Fruit fly (Drosophila melanogaster): ENCODE results near the gene Poc1.

The Poc1 gene

dm6 chr3L:13406873-13407272, 17.1 kb upstream of the Poc1 start (continued):
- TF ChIP-seq wek (GFP tag; optimal IDR thresholded peaks at IDR 0.05) (no peak), otp (GFP tag; IDR thresholded peaks at IDR 0.05) (no peak), CG11504 (tag; optimal IDR thresholded peaks at IDR 0.05) (peak; percentile 24), bsh (GFP tag; optimal IDR thresholded peaks at IDR 0.05) (peak in 1 of 2 experiments; percentile 12), CG12391 (tag; optimal IDR thresholded peaks at IDR 0.05) (no peak), nau (GFP tag; optimal IDR thresholded peaks at IDR 0.05) (no peak), Mrtf (GFP tag; IDR thresholded peaks at IDR 0.05) (no peak), prd (optimal IDR thresholded peaks at IDR 0.05) (no peak), prd (GFP tag; IDR thresholded peaks at IDR 0.05) (no peak), cwo (GFP tag; optimal IDR thresholded peaks at IDR 0.05) (no peak), emc (GFP tag; optimal IDR thresholded peaks at IDR 0.05) (no peak), stc (GFP tag; IDR thresholded peaks at IDR 0.05) (no peak), CG13424 (tag; optimal IDR thresholded peaks at IDR 0.05) (no peak), tx (GFP tag; optimal IDR thresholded peaks at IDR 0.05) (no peak), dmrt11E (tag; optimal IDR thresholded peaks at IDR 0.05) (peak; percentile 40), CG17829 (tag; optimal IDR thresholded peaks at IDR 0.05) (peak; percentile 11), CG18262 (tag; optimal IDR thresholded peaks at IDR 0.05) (peak; percentile 20), sens (GFP tag) (peak; percentile 84)

DNA sequence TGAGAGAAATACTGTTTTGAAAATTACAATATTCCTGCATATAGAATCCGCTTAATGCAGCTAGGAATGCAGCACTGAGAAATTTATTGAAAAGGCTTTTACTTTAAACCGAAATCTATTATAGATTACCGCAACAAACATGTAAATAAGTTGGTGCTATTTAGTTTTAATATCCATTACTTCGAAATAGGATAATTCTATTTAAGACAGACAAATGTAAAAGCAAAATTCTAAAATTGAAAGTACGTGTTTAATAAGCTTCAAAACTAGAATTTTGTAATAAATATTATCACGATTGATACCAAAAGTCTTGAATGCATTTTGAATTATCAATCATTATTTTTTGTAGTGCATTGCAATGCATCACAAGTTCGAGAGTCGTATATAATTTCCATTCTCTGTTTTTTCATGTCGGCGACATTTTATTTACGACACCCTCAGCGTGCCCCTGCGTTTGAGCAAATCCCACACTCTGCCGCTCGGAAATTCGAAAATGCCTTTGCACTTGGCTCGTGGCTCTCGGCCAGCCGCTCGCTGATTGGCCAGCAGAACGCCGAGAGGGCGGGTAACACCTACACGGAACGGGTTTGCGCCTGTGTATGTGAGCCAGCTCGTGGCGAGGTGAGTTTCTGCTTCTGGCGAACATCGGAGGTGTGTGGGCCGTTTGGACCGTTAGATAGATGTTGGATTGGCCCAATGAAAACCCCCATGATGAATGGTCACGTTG, 13.5 kb upstream of the Poc1 start:
- TF ChIP-seq CG10979 (tag; optimal IDR thresholded peaks at IDR 0.05) (peak; percentile 62), CG17829 (tag; optimal IDR thresholded peaks at IDR 0.05) (peak; percentile 35), CG9437 (GFP tag; optimal IDR thresholded peaks at IDR 0.05) (peak; percentile 11), Asciz (GFP tag; optimal IDR thresholded peaks at IDR 0.05) (peak; percentile 3), CG11504 (tag; optimal IDR thresholded peaks at IDR 0.05) (peak; percentile 63), Ets97D (GFP tag; optimal IDR thresholded peaks at IDR 0.05) (no peak), chinmo (GFP tag; IDR thresholded peaks at IDR 0.05; ENCODE audit: partially characterized antibody) (peak; percentile 49; the same call in 1 of the 4 replicates), CG8388 (GFP tag; optimal IDR thresholded peaks at IDR 0.05) (peak; percentile 33), Ets65A (GFP tag) (no peak), bsh (GFP tag; optimal IDR thresholded peaks at IDR 0.05) (peak in 1 of 2 experiments; percentile 18), Ssrp (tag; optimal IDR thresholded peaks at IDR 0.05) (peak; percentile 19), sim (GFP tag; IDR thresholded peaks at IDR 0.05) (0 out of 2 replicates have a peak, but pooled peaks have one; percentile 11), jing (GFP tag; optimal IDR thresholded peaks at IDR 0.05) (peak; percentile 10), CG6689 (GFP tag; IDR thresholded peaks at IDR 0.05) (peak; percentile 48), MTF-1 (GFP tag; optimal IDR thresholded peaks at IDR 0.05; ENCODE audit: borderline replicate concordance) (peak; percentile 57), tgo (GFP tag; IDR thresholded peaks at IDR 0.05) (no peak), D19A (tag; optimal IDR thresholded peaks at IDR 0.05) (peak; percentile 46), CG17568 (GFP tag; optimal IDR thresholded peaks at IDR 0.05) (no peak), CG3163 (GFP tag; optimal IDR thresholded peaks at IDR 0.05) (no peak), CG18764 (GFP tag; optimal IDR thresholded peaks at IDR 0.05) (no peak), CG6654 (GFP tag; optimal IDR thresholded peaks at IDR 0.05) (peak; percentile 25), tio (GFP tag; optimal IDR thresholded peaks at IDR 0.05) (peak; percentile 22), CG4820 (GFP tag; optimal IDR thresholded peaks at IDR 0.05) (peak; percentile 32), fd96Cb (tag; optimal IDR thresholded peaks at IDR 0.05) (peak; percentile 60), lola (GFP tag; optimal IDR thresholded peaks at IDR 0.05) (peak in 1 of 3 experiments; percentile 77), dmrt99B (tag; optimal IDR thresholded peaks at IDR 0.05) (peak; percentile 52), prd (optimal IDR thresholded peaks at IDR 0.05) (no peak), prd (GFP tag; IDR thresholded peaks at IDR 0.05) (peak; percentile 13; the same call in 1 of the 3 replicates), CG30403 (GFP tag; optimal IDR thresholded peaks at IDR 0.05) (peak; percentile 19), CG18262 (tag; optimal IDR thresholded peaks at IDR 0.05) (peak; percentile 84), CG14710 (tag; optimal IDR thresholded peaks at IDR 0.05) (peak; percentile 76), nmo (GFP tag; optimal IDR thresholded peaks at IDR 0.05) (peak; percentile 68), CG4404 (GFP tag; IDR thresholded peaks at IDR 0.05) (peak; percentile 46), slp2 (GFP tag; optimal IDR thresholded peaks at IDR 0.05) (peak; percentile 5), trem (tag; optimal IDR thresholded peaks at IDR 0.05) (peak; percentile 6)

Data from whole organism, embryonic.